Fruit fly (Drosophila melanogaster) whole organism, embryonic: ENCODE results near the gene CG43338.

Experiments used
- Abd-B ChIP-seq: fragments of 200-800 bp; sonication (Bioruptor generic); optimal IDR thresholded peaks from 2 replicates; lab custom pipeline; 2018; ENCODE audit warnings: missing biosample characterization, mild to moderate bottlenecking, missing genetic modification characterization, moderate library complexity
- Aef1 ChIP-seq: fragments of 200-800 bp; sonication (Bioruptor generic); IDR thresholded peaks from 3 replicates; pipeline ENCODE4 v1.3.6; 2022; ENCODE audit warnings: missing biosample characterization, missing genetic modification characterization
- Awh ChIP-seq: fragments of 200-800 bp; sonication (Bioruptor generic); IDR thresholded peaks from 2 replicates; pipeline ENCODE4, ENCODE4 v1.3.6; 2022; ENCODE audit warnings: missing biosample characterization, missing genetic modification characterization
- CG10366 ChIP-seq: fragments of 200-800 bp; sonication (Bioruptor generic); IDR thresholded peaks from 2 replicates; pipeline ENCODE4 v1.3.6; 2022; ENCODE audit warnings: missing biosample characterization, missing genetic modification characterization
- CG11093 ChIP-seq: fragments of 200-800 bp; sonication (Bioruptor generic); IDR thresholded peaks from 3 replicates; pipeline ENCODE4 v1.3.6; 2022; ENCODE audit warnings: missing biosample characterization, missing genetic modification characterization
- CG12104 ChIP-seq: fragments of 200-800 bp; sonication (Bioruptor generic); optimal IDR thresholded peaks from 3 replicates; lab custom pipeline; 2016; ENCODE audit warnings: missing biosample characterization, missing genetic modification characterization
- CG12744 ChIP-seq: fragments of 200-800 bp; sonication (Bioruptor generic); optimal IDR thresholded peaks from 2 replicates; lab custom pipeline; 2016; ENCODE audit warnings: missing biosample characterization, missing genetic modification characterization
- CG13287 ChIP-seq: fragments of 200-800 bp; sonication (Bioruptor generic); IDR thresholded peaks from 2 replicates; pipeline ENCODE4 v1.3.6; 2022; ENCODE audit warnings: missing biosample characterization, missing genetic modification characterization; ENCODE audit not compliant: partially characterized antibody
- CG14441 ChIP-seq: fragments of 200-800 bp; sonication (Bioruptor generic); IDR thresholded peaks from 2 replicates; pipeline ENCODE4 v1.3.6; 2022; ENCODE audit warnings: missing biosample characterization, missing genetic modification characterization
- CG2889 ChIP-seq: fragments of 200-800 bp; sonication (Bioruptor generic); IDR thresholded peaks from 3 replicates; pipeline ENCODE4 v1.3.6; 2022; ENCODE audit warnings: missing biosample characterization, missing genetic modification characterization
- CG30020 ChIP-seq: fragments of 200-800 bp; optimal IDR thresholded peaks from 2 replicates; lab custom pipeline; 2019; ENCODE audit warnings: missing biosample characterization, mild to moderate bottlenecking, missing genetic modification characterization, moderate library complexity
- CG32772 ChIP-seq: fragments of 200-800 bp; sonication (Bioruptor generic); IDR thresholded peaks from 2 replicates; pipeline ENCODE4 v1.3.6; 2022; ENCODE audit warnings: missing biosample characterization, missing genetic modification characterization
- CG34376 ChIP-seq: fragments of 200-800 bp; sonication (Bioruptor generic); optimal IDR thresholded peaks from 2 replicates; lab custom pipeline; 2018; ENCODE audit warnings: missing biosample characterization, mild to moderate bottlenecking, missing genetic modification characterization
- CG42726 ChIP-seq: fragments of 200-800 bp; sonication (Bioruptor generic); IDR thresholded peaks from 2 replicates; pipeline ENCODE4 v1.3.6; 2022; ENCODE audit warnings: missing biosample characterization, missing genetic modification characterization; ENCODE audit not compliant: partially characterized antibody
- CG4707 ChIP-seq: fragments of 200-800 bp; sonication (Bioruptor generic); optimal IDR thresholded peaks from 2 replicates; lab custom pipeline; 2018; ENCODE audit warnings: missing biosample characterization, mild to moderate bottlenecking, missing genetic modification characterization, moderate library complexity
- CG5180 ChIP-seq: fragments of 200-800 bp; sonication (Bioruptor generic); optimal IDR thresholded peaks from 3 replicates; lab custom pipeline; 2017; ENCODE audit warnings: missing biosample characterization, missing genetic modification characterization, mild to moderate bottlenecking, moderate library complexity, missing genetic modification reagents
- CG6654 ChIP-seq: fragments of 200-800 bp; sonication (Bioruptor generic); optimal IDR thresholded peaks from 2 replicates; lab custom pipeline; 2017; ENCODE audit warnings: missing biosample characterization, mild to moderate bottlenecking, missing genetic modification characterization
- CG6813 ChIP-seq: fragments of 200-800 bp; sonication (Bioruptor generic); optimal IDR thresholded peaks from 2 replicates; lab custom pipeline; 2017; ENCODE audit warnings: missing biosample characterization, missing genetic modification characterization, mild to moderate bottlenecking, moderate library complexity, missing genetic modification reagents
- CHES-1-like ChIP-seq: fragments of 200-800 bp; sonication (Bioruptor generic); optimal IDR thresholded peaks from 2 replicates; lab custom pipeline; 2016; ENCODE audit warnings: missing biosample characterization, missing genetic modification characterization
- Dbx ChIP-seq: fragments of 200-800 bp; sonication (Bioruptor generic); IDR thresholded peaks from 3 replicates; pipeline ENCODE4 v1.3.6; 2022; ENCODE audit warnings: missing biosample characterization, missing genetic modification characterization
- Dp ChIP-seq: fragments of 200-800 bp; sonication (Bioruptor generic); optimal IDR thresholded peaks from 2 replicates; lab custom pipeline; 2018; ENCODE audit warnings: missing biosample characterization, mild to moderate bottlenecking, missing genetic modification characterization, moderate library complexity
- E2f2 ChIP-seq: fragments of 200-800 bp; sonication (Bioruptor generic); IDR thresholded peaks from 2 replicates; pipeline ENCODE4 v1.3.6; 2022; ENCODE audit warnings: missing biosample characterization, missing genetic modification characterization
- Ets97D ChIP-seq: fragments of 200-800 bp; sonication (Bioruptor generic); optimal IDR thresholded peaks from 3 replicates; lab custom pipeline; 2016; ENCODE audit warnings: missing biosample characterization, missing genetic modification characterization
- GATAe ChIP-seq: fragments of 200-800 bp; sonication (Bioruptor generic); conservative IDR thresholded peaks from 2 replicates; pipeline ENCODE4 v1.3.6; 2022; ENCODE audit warnings: missing biosample characterization, missing genetic modification characterization
- HLH4C ChIP-seq: fragments of 200-800 bp; sonication (Bioruptor generic); IDR thresholded peaks from 3 replicates; pipeline ENCODE4 v1.3.6; 2022; ENCODE audit warnings: missing biosample characterization, missing genetic modification characterization; ENCODE audit not compliant: partially characterized antibody
- Hey ChIP-seq: fragments of 200-800 bp; sonication (Bioruptor generic); optimal IDR thresholded peaks from 3 replicates; lab custom pipeline; 2018; ENCODE audit warnings: missing biosample characterization, mild to moderate bottlenecking, missing genetic modification characterization
- HmgZ ChIP-seq: fragments of 200-800 bp; sonication (Bioruptor generic); optimal IDR thresholded peaks from 2 replicates; lab custom pipeline; 2018; ENCODE audit warnings: missing biosample characterization, mild to moderate bottlenecking, missing genetic modification characterization
- MTF-1 ChIP-seq: fragments of 200-800 bp; sonication (Bioruptor generic); optimal IDR thresholded peaks from 2 replicates; lab custom pipeline; 2018; ENCODE audit warnings: missing biosample characterization, mild to moderate bottlenecking, missing genetic modification characterization, borderline replicate concordance
- Oli ChIP-seq: fragments of 200-800 bp; sonication (Bioruptor generic); optimal IDR thresholded peaks from 2 replicates; lab custom pipeline; 2018; ENCODE audit warnings: missing biosample characterization, mild to moderate bottlenecking, missing genetic modification characterization, moderate library complexity
- Poxn ChIP-seq: fragments of 200-800 bp; sonication (Bioruptor generic); IDR thresholded peaks from 2 replicates; pipeline ENCODE4 v1.3.6; 2022; ENCODE audit warnings: missing biosample characterization, missing genetic modification characterization
- Rx ChIP-seq: fragments of 200-800 bp; sonication (Bioruptor generic); IDR thresholded peaks from 2 replicates; pipeline ENCODE4 v1.3.6; 2022; ENCODE audit warnings: missing biosample characterization, missing genetic modification characterization
- Xrp1 ChIP-seq: fragments of 200-800 bp; sonication (Bioruptor generic); IDR thresholded peaks from 2 replicates; pipeline ENCODE4 v1.3.6; 2022; ENCODE audit warnings: missing biosample characterization, missing genetic modification characterization
- cas ChIP-seq: fragments of 200-800 bp; sonication (Bioruptor generic); IDR thresholded peaks from 2 replicates; pipeline ENCODE4 v1.3.6; 2022; ENCODE audit warnings: missing biosample characterization, missing genetic modification characterization
- chif ChIP-seq, 2 experiments: fragments of 200-800 bp; sonication (Bioruptor generic); optimal IDR thresholded peaks; 3 replicates each; lab custom pipeline; 2016; ENCODE audit warnings: missing biosample characterization in 2 of 2, missing genetic modification characterization in 2 of 2
- danr ChIP-seq: fragments of 200-800 bp; sonication (Bioruptor generic); IDR thresholded peaks from 2 replicates; pipeline ENCODE4 v1.3.6; 2022; ENCODE audit warnings: missing biosample characterization, missing genetic modification characterization
- dm ChIP-seq: fragments of 200-800 bp; sonication (Bioruptor generic); optimal IDR thresholded peaks from 3 replicates; lab custom pipeline; 2016; ENCODE audit warnings: missing biosample characterization, missing genetic modification characterization
- dpn ChIP-seq, 2 experiments: fragments of 200-800 bp; sonication (Bioruptor generic); optimal IDR thresholded peaks; 3 replicates each; lab custom pipeline; 2016; ENCODE audit warnings: missing biosample characterization in 2 of 2, missing genetic modification characterization in 2 of 2
- fd64A ChIP-seq: fragments of 200-800 bp; sonication (Bioruptor generic); optimal IDR thresholded peaks from 3 replicates; lab custom pipeline; 2018; ENCODE audit warnings: missing biosample characterization, mild to moderate bottlenecking, missing genetic modification characterization
- gcm2 ChIP-seq: fragments of 200-800 bp; sonication (Bioruptor generic); optimal IDR thresholded peaks from 2 replicates; lab custom pipeline; 2016; ENCODE audit warnings: missing biosample characterization, missing genetic modification characterization
- gsb ChIP-seq: fragments of 200-800 bp; sonication (Bioruptor generic); IDR thresholded peaks from 2 replicates; pipeline ENCODE4 v1.3.6; 2022; ENCODE audit warnings: missing biosample characterization, missing genetic modification characterization
- jing ChIP-seq: fragments of 200-800 bp; sonication (Bioruptor generic); optimal IDR thresholded peaks from 2 replicates; lab custom pipeline; 2018; ENCODE audit warnings: missing biosample characterization, mild to moderate bottlenecking, missing genetic modification characterization
- knrl ChIP-seq: fragments of 200-800 bp; sonication (Bioruptor generic); IDR thresholded peaks from 3 replicates; pipeline ENCODE4 v1.3.6; 2022; ENCODE audit warnings: missing biosample characterization, missing genetic modification characterization; ENCODE audit not compliant: partially characterized antibody
- nerfin-1 ChIP-seq: fragments of 200-800 bp; sonication (Bioruptor generic); optimal IDR thresholded peaks from 3 replicates; lab custom pipeline; 2019; ENCODE audit warnings: missing biosample characterization, mild to moderate bottlenecking, missing genetic modification characterization, moderate library complexity
- oc ChIP-seq: fragments of 200-800 bp; sonication (Bioruptor generic); optimal IDR thresholded peaks from 2 replicates; lab custom pipeline; 2018; ENCODE audit warnings: missing biosample characterization, mild to moderate bottlenecking, missing genetic modification characterization, moderate library complexity
- otp ChIP-seq: fragments of 200-800 bp; sonication (Bioruptor generic); IDR thresholded peaks from 3 replicates; pipeline ENCODE4, ENCODE4 v1.3.6; 2022; ENCODE audit warnings: missing biosample characterization, missing genetic modification characterization
- pfk ChIP-seq: fragments of 200-800 bp; sonication (Bioruptor generic); optimal IDR thresholded peaks from 2 replicates; lab custom pipeline; 2018; ENCODE audit warnings: missing biosample characterization, mild to moderate bottlenecking, missing genetic modification characterization, moderate library complexity
- sens ChIP-seq: fragments of 200-800 bp; sonication (Bioruptor generic); peaks from one replicate; lab custom pipeline; 2016; ENCODE audit warnings: missing biosample characterization, missing genetic modification characterization
- shn ChIP-seq: fragments of 200-800 bp; sonication (Bioruptor generic); optimal IDR thresholded peaks from 3 replicates; lab custom pipeline; 2016; ENCODE audit warnings: missing biosample characterization, missing genetic modification characterization
- slp2 ChIP-seq: fragments of 200-800 bp; sonication (Bioruptor generic); optimal IDR thresholded peaks from 2 replicates; lab custom pipeline; 2016; ENCODE audit warnings: missing biosample characterization, missing genetic modification characterization
- zfh1 ChIP-seq: fragments of 200-800 bp; sonication (Bioruptor generic); IDR thresholded peaks from 3 replicates; pipeline ENCODE4 v1.3.6; 2022; ENCODE audit warnings: missing biosample characterization, missing genetic modification characterization

The CG43338 gene

dm6 chr2L:18665952-18666606 lies 5.0 kb downstream of the CG43338 start (continued):
- TF ChIP-seq CG12744 (GFP tag; lab: Kevin White, UChicago) (peak; percentile 21), Dp (GFP tag; lab: Kevin White, UChicago) (peak; percentile 24), CG13287 (GFP tag; lab: Robert Waterston, UW) (peak; percentile 40; the same call in 1 of the 2 replicates), Rx (GFP tag; lab: Robert Waterston, UW) (no peak), gcm2 (no peak), otp (GFP tag; lab: Robert Waterston, UW) (peak; percentile 62; the same call in 2 of the 3 replicates), gsb (GFP tag; lab: Robert Waterston, UW) (no peak), chif (GFP tag; optimal IDR thresholded peaks at IDR 0.05; lab: Kevin White, UChicago) (peak in 1 of 2 experiments; percentile 73), CG6813 (peak; percentile 13), dm (GFP tag; lab: Kevin White, UChicago) (peak; percentile 25), pfk (GFP tag; lab: Kevin White, UChicago) (no peak), cas (no peak), CG11093 (GFP tag; lab: Robert Waterston, UW) (no peak), MTF-1 (no peak), Hey (tag; lab: Kevin White, UChicago) (no peak), E2f2 (peak; percentile 27; the same call in 1 of the 2 replicates), CG10366 (GFP tag; lab: Robert Waterston, UW) (peak; percentile 56; the same call in 1 of the 2 replicates), zfh1 (peak; percentile 71; the same call in 2 of the 3 replicates), CG42726 (GFP tag; lab: Robert Waterston, UW) (peak; percentile 77), Aef1 (GFP tag; lab: Robert Waterston, UW) (peak; percentile 47; the same call in 2 of the 3 replicates), jing (GFP tag; lab: Kevin White, UChicago) (no peak), fd64A (GFP tag; lab: Kevin White, UChicago) (no peak), HmgZ (tag; lab: Kevin White, UChicago) (peak; percentile 70), shn (GFP tag; lab: Kevin White, UChicago) (peak; percentile 38), danr (GFP tag; lab: Robert Waterston, UW) (no peak), CG12104 (no peak), CG2889 (GFP tag; lab: Robert Waterston, UW) (no peak), CG14441 (GFP tag; lab: Robert Waterston, UW) (peak; percentile 49; the same call in 1 of the 2 replicates), Poxn (GFP tag; lab: Robert Waterston, UW) (no peak), GATAe (GFP tag; lab: Robert Waterston, UW) (no peak), Oli (tag; lab: Kevin White, UChicago) (no peak), sens (GFP tag; lab: Kevin White, UChicago) (peak; percentile 77), Abd-B (GFP tag; lab: Kevin White, UChicago) (peak; percentile 19), dpn (GFP tag; optimal IDR thresholded peaks at IDR 0.05; lab: Kevin White, UChicago) (peak; percentile 45 to 57), slp2 (peak; percentile 6), oc (no peak), Awh (peak; percentile 34; the same call in 1 of the 2 replicates), CHES-1-like (GFP tag; lab: Kevin White, UChicago) (no peak), Dbx (GFP tag; lab: Robert Waterston, UW) (peak; percentile 71; the same call in 2 of the 3 replicates), CG32772 (peak; percentile 59), knrl (GFP tag; lab: Robert Waterston, UW) (peak; percentile 60; the same call in 2 of the 3 replicates), CG4707 (GFP tag; lab: Kevin White, UChicago) (peak; percentile 21), CG6654 (no peak), CG34376 (GFP tag; lab: Kevin White, UChicago) (no peak), Ets97D (GFP tag; lab: Kevin White, UChicago) (peak; percentile 54), Xrp1 (no peak), CG5180 (GFP tag; lab: Kevin White, UChicago) (no peak), HLH4C (GFP tag; lab: Robert Waterston, UW) (no peak), nerfin-1 (tag; lab: Kevin White, UChicago) (no peak), CG30020 (tag; lab: Kevin White, UChicago) (no peak)
